Fruit fly (Drosophila melanogaster) whole organism, embryonic: ENCODE data around the gene CG5070.
A peak's percentile ranks its signal among the peaks of the same experiment; 100 is the strongest.

ENCODE experiments used
- CG10979 ChIP-seq: fragments of 200-800 bp; sonication (Bioruptor generic); optimal IDR thresholded peaks from 2 replicates; lab custom pipeline; 2018; ENCODE audit warnings: missing biosample characterization, mild to moderate bottlenecking, missing genetic modification characterization, moderate library complexity
- CG11504 ChIP-seq: fragments of 200-800 bp; sonication (Bioruptor generic); optimal IDR thresholded peaks from 3 replicates; lab custom pipeline; 2019; ENCODE audit warnings: missing biosample characterization, mild to moderate bottlenecking, missing genetic modification characterization, moderate library complexity
- CG12769 ChIP-seq: fragments of 200-800 bp; sonication (Bioruptor generic); optimal IDR thresholded peaks from 2 replicates; lab custom pipeline; 2019; ENCODE audit warnings: missing biosample characterization, mild to moderate bottlenecking, missing genetic modification characterization, moderate library complexity
- CG17568 ChIP-seq: fragments of 200-800 bp; sonication (Bioruptor generic); optimal IDR thresholded peaks from 2 replicates; lab custom pipeline; 2018; ENCODE audit warnings: missing biosample characterization, mild to moderate bottlenecking, missing genetic modification characterization, moderate library complexity
- CG17612 ChIP-seq: fragments of 200-800 bp; sonication (Bioruptor generic); IDR thresholded peaks from 2 replicates; pipeline ENCODE4 v1.3.6; 2022; ENCODE audit warnings: missing biosample characterization, missing genetic modification characterization
- CG1832 ChIP-seq: fragments of 200-800 bp; sonication (Bioruptor generic); optimal IDR thresholded peaks from 2 replicates; lab custom pipeline; 2017; ENCODE audit warnings: missing biosample characterization, mild to moderate bottlenecking, missing genetic modification characterization, inconsistent platforms
- CG18599 ChIP-seq: fragments of 200-800 bp; sonication (Bioruptor generic); optimal IDR thresholded peaks from 3 replicates; lab custom pipeline; 2017; ENCODE audit warnings: missing biosample characterization, missing genetic modification characterization, mild to moderate bottlenecking, moderate library complexity, missing genetic modification reagents
- CG2889 ChIP-seq: fragments of 200-800 bp; sonication (Bioruptor generic); IDR thresholded peaks from 3 replicates; pipeline ENCODE4 v1.3.6; 2022; ENCODE audit warnings: missing biosample characterization, missing genetic modification characterization
- CG30403 ChIP-seq: fragments of 200-800 bp; sonication (Bioruptor generic); optimal IDR thresholded peaks from 3 replicates; lab custom pipeline; 2016; ENCODE audit warnings: missing biosample characterization, missing genetic modification characterization
- CG31224 ChIP-seq: fragments of 200-800 bp; sonication (Bioruptor generic); IDR thresholded peaks from 2 replicates; pipeline ENCODE4 v1.3.6; 2022; ENCODE audit warnings: missing biosample characterization, missing genetic modification characterization
- CG3163 ChIP-seq: fragments of 200-800 bp; sonication (Bioruptor generic); optimal IDR thresholded peaks from 3 replicates; lab custom pipeline; 2016; ENCODE audit warnings: missing biosample characterization, missing genetic modification characterization
- CG43689 ChIP-seq: fragments of 200-800 bp; sonication (Bioruptor generic); IDR thresholded peaks from 2 replicates; pipeline ENCODE4 v1.3.6; 2022; ENCODE audit warnings: missing biosample characterization, missing genetic modification characterization
- CG4617 ChIP-seq: fragments of 200-800 bp; sonication (Bioruptor generic); optimal IDR thresholded peaks from 3 replicates; lab custom pipeline; 2016; ENCODE audit warnings: missing biosample characterization, missing genetic modification characterization, borderline replicate concordance
- CG7839 ChIP-seq: fragments of 200-800 bp; sonication (Bioruptor generic); optimal IDR thresholded peaks from 3 replicates; lab custom pipeline; 2018; ENCODE audit warnings: missing biosample characterization, mild to moderate bottlenecking, missing genetic modification characterization, moderate library complexity
- CG8290 ChIP-seq, 3 experiments: fragments of 200-800 bp; sonication (Bioruptor generic); optimal IDR thresholded peaks; 2 replicates each; lab custom pipeline; 2016 to 2019; ENCODE audit warnings: missing biosample characterization in 3 of 3, missing genetic modification characterization in 3 of 3, mild to moderate bottlenecking in 2 of 3, moderate library complexity in 1 of 3
- CG9817 ChIP-seq: fragments of 200-800 bp; sonication (Bioruptor generic); optimal IDR thresholded peaks from 2 replicates; lab custom pipeline; 2018; ENCODE audit warnings: missing biosample characterization, mild to moderate bottlenecking, missing genetic modification characterization, moderate library complexity
- CTCF ChIP-seq: fragments of 200-800 bp; sonication (Bioruptor generic); optimal IDR thresholded peaks from 2 replicates; lab custom pipeline; 2017; ENCODE audit warnings: missing biosample characterization, mild to moderate bottlenecking, missing genetic modification characterization, moderate library complexity
- Camta ChIP-seq: fragments of 200-800 bp; sonication (Bioruptor generic); optimal IDR thresholded peaks from 2 replicates; lab custom pipeline; 2016; ENCODE audit warnings: missing biosample characterization, missing genetic modification characterization
- Deaf1 ChIP-seq: fragments of 200-800 bp; optimal IDR thresholded peaks from 3 replicates; lab custom pipeline; 2019; ENCODE audit warnings: missing biosample characterization, mild to moderate bottlenecking, missing genetic modification characterization, moderate library complexity
- Dek ChIP-seq: fragments of 200-800 bp; sonication (Bioruptor generic); optimal IDR thresholded peaks from 3 replicates; lab custom pipeline; 2019; ENCODE audit warnings: missing biosample characterization, mild to moderate bottlenecking, missing genetic modification characterization, moderate library complexity
- Dfd ChIP-seq, 2 experiments: fragments of >200 bp; optimal IDR thresholded peaks; 2 replicates each; lab custom pipeline; 2017; ENCODE audit warnings: missing biosample characterization in 2 of 2, missing genetic modification characterization in 2 of 2
- Dip2 ChIP-seq: fragments of 200-800 bp; sonication (Bioruptor generic); IDR thresholded peaks from 2 replicates; pipeline ENCODE4 v1.3.6; 2022; ENCODE audit warnings: missing biosample characterization, missing genetic modification characterization
- Fer1 ChIP-seq: fragments of 200-800 bp; sonication (Bioruptor generic); optimal IDR thresholded peaks from 2 replicates; lab custom pipeline; 2017; ENCODE audit warnings: missing biosample characterization, mild to moderate bottlenecking, missing genetic modification characterization
- HmgD ChIP-seq: fragments of 200-800 bp; sonication (Bioruptor generic); optimal IDR thresholded peaks from 3 replicates; lab custom pipeline; 2016; ENCODE audit warnings: missing biosample characterization, missing genetic modification characterization
- Hr78 ChIP-seq, 2 experiments: fragments of 200-800 bp in 1 of 2; fragments of >200 bp in 1 of 2; sonication (Bioruptor generic) in 1 of 2; optimal IDR thresholded peaks; 2 replicates each; lab custom pipeline; 2017 to 2019; ENCODE audit warnings: missing biosample characterization in 2 of 2, missing genetic modification characterization in 2 of 2, mild to moderate bottlenecking in 1 of 2, moderate library complexity in 1 of 2
- MESR4 ChIP-seq: fragments of 200-800 bp; sonication (Bioruptor generic); optimal IDR thresholded peaks from 2 replicates; lab custom pipeline; 2018; ENCODE audit warnings: missing biosample characterization, mild to moderate bottlenecking, missing genetic modification characterization, moderate library complexity
- NC2β ChIP-seq: fragments of 200-800 bp; sonication (Bioruptor generic); optimal IDR thresholded peaks from 2 replicates; lab custom pipeline; 2016; ENCODE audit warnings: missing biosample characterization, missing genetic modification characterization
- Opbp ChIP-seq: fragments of 200-800 bp; sonication (Bioruptor generic); IDR thresholded peaks from 3 replicates; pipeline ENCODE4 v1.3.6; 2022; ENCODE audit warnings: missing biosample characterization, missing genetic modification characterization; ENCODE audit not compliant: partially characterized antibody
- Tbp ChIP-seq: fragments of >200 bp; optimal IDR thresholded peaks from 2 replicates; lab custom pipeline; 2018; ENCODE audit warnings: missing biosample characterization, missing genetic modification characterization
- Vsx1 ChIP-seq: fragments of 200-800 bp; sonication (Bioruptor generic); optimal IDR thresholded peaks from 2 replicates; lab custom pipeline; 2017; ENCODE audit warnings: missing biosample characterization, mild to moderate bottlenecking, missing genetic modification characterization, missing genetic modification reagents
- YL-1 ChIP-seq: fragments of 200-800 bp; sonication (Bioruptor generic); optimal IDR thresholded peaks from 3 replicates; lab custom pipeline; 2017; ENCODE audit warnings: missing biosample characterization, mild to moderate bottlenecking, missing genetic modification characterization
- ap ChIP-seq: fragments of 200-800 bp; sonication (Bioruptor generic); IDR thresholded peaks from 2 replicates; pipeline ENCODE4 v1.3.6; 2022; ENCODE audit warnings: missing biosample characterization, missing genetic modification characterization
- bsh ChIP-seq, 2 experiments: fragments of 200-800 bp; sonication (Bioruptor generic); optimal IDR thresholded peaks; 2 replicates each; lab custom pipeline; 2017 to 2018; ENCODE audit warnings: mild to moderate bottlenecking in 2 of 2, missing biosample characterization in 2 of 2, missing genetic modification characterization in 2 of 2, moderate library complexity in 1 of 2
- disco-r ChIP-seq: fragments of 200-800 bp; sonication (Bioruptor generic); optimal IDR thresholded peaks from 2 replicates; lab custom pipeline; 2016; ENCODE audit warnings: missing biosample characterization, missing genetic modification characterization
- eyg ChIP-seq: fragments of 200-800 bp; sonication (Bioruptor generic); optimal IDR thresholded peaks from 3 replicates; lab custom pipeline; 2016; ENCODE audit warnings: missing biosample characterization, missing genetic modification characterization
- fd102C ChIP-seq: fragments of 200-800 bp; sonication (Bioruptor generic); optimal IDR thresholded peaks from 2 replicates; lab custom pipeline; 2018; ENCODE audit warnings: missing biosample characterization, mild to moderate bottlenecking, missing genetic modification characterization, moderate library complexity
- fd96Cb ChIP-seq: fragments of 200-800 bp; sonication (Bioruptor generic); optimal IDR thresholded peaks from 2 replicates; lab custom pipeline; 2018; ENCODE audit warnings: missing biosample characterization, mild to moderate bottlenecking, missing genetic modification characterization, moderate library complexity
- fru ChIP-seq: fragments of >200 bp; optimal IDR thresholded peaks from 2 replicates; lab custom pipeline; 2017
- ftz-f1 ChIP-seq: fragments of 200-800 bp; sonication (Bioruptor generic); optimal IDR thresholded peaks from 2 replicates; lab custom pipeline; 2016; ENCODE audit warnings: missing biosample characterization, missing genetic modification characterization
- gcm2 ChIP-seq: fragments of 200-800 bp; sonication (Bioruptor generic); optimal IDR thresholded peaks from 2 replicates; lab custom pipeline; 2016; ENCODE audit warnings: missing biosample characterization, missing genetic modification characterization
- nerfin-1 ChIP-seq: fragments of 200-800 bp; sonication (Bioruptor generic); optimal IDR thresholded peaks from 3 replicates; lab custom pipeline; 2019; ENCODE audit warnings: missing biosample characterization, mild to moderate bottlenecking, missing genetic modification characterization, moderate library complexity
- nerfin-2 ChIP-seq: fragments of 200-800 bp; sonication (Bioruptor generic); IDR thresholded peaks from 2 replicates; pipeline ENCODE4 v1.3.6; 2022; ENCODE audit warnings: missing biosample characterization, missing genetic modification characterization; ENCODE audit not compliant: partially characterized antibody
- pum ChIP-seq: fragments of 200-800 bp; sonication (Bioruptor generic); optimal IDR thresholded peaks from 2 replicates; lab custom pipeline; 2016; ENCODE audit warnings: missing biosample characterization, missing genetic modification characterization
- sens ChIP-seq: fragments of 200-800 bp; sonication (Bioruptor generic); peaks from one replicate; lab custom pipeline; 2016; ENCODE audit warnings: missing biosample characterization, missing genetic modification characterization
- slbo ChIP-seq: fragments of 200-800 bp; sonication (Bioruptor generic); IDR thresholded peaks from 2 replicates; pipeline ENCODE4 v1.3.6; 2022; ENCODE audit warnings: missing biosample characterization, missing genetic modification characterization
- trh ChIP-seq: fragments of 200-800 bp; sonication (Bioruptor generic); optimal IDR thresholded peaks from 2 replicates; lab custom pipeline; 2016; ENCODE audit warnings: missing biosample characterization, missing genetic modification characterization
- tx ChIP-seq: fragments of 200-800 bp; sonication (Bioruptor generic); optimal IDR thresholded peaks from 2 replicates; lab custom pipeline; 2016; ENCODE audit warnings: missing biosample characterization, missing genetic modification characterization
- unc-4 ChIP-seq: fragments of 200-800 bp; sonication (Bioruptor generic); IDR thresholded peaks from 2 replicates; pipeline ENCODE4 v1.3.6; 2022; ENCODE audit warnings: missing biosample characterization, missing genetic modification characterization; ENCODE audit not compliant: partially characterized antibody
- z ChIP-seq: fragments of 200-800 bp; sonication (Bioruptor generic); IDR thresholded peaks from 3 replicates; pipeline ENCODE4 v1.3.6; 2022; ENCODE audit warnings: missing biosample characterization, missing genetic modification characterization
- zfh1 ChIP-seq: fragments of 200-800 bp; sonication (Bioruptor generic); IDR thresholded peaks from 3 replicates; pipeline ENCODE4 v1.3.6; 2022; ENCODE audit warnings: missing biosample characterization, missing genetic modification characterization

Gene CG5070

DNA sequence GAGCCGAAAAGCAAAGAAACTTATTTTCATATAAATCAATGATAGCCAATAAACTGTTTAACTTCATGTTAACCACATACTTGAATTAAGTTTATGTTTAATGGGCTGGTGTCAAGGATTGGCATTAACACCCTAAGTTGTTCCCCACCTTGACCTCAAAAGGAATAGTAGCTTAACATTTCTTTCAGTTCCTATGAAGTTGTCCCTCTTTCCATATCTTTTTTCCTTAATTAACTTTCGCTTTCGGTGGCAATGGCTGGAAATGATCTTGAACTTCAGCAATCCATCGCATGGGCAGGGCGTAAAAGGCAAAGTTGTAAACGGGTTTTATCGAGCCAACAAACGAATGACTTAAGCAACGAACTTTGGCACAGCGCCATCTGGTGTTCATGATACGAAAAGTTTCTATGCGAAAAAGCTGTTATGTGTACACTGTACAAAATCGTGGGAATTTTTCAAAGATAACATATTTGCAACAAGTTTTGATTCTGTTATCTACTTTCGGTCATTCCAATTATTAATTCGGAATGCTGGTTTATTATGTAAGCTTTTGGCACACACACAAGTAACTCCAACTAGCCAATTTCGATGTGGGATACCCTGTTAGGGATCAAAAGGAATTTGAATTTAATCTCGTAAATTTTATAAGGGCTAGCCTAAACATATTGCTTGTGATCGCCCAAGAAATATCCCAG, 26.7 kb downstream of the CG5070 start (continued):
- peak; percentile 44 for TF ChIP-seq NC2β (GFP tag; lab: Kevin White, UChicago)
- TF ChIP-seq CG4617 (GFP tag; lab: Kevin White, UChicago) = no peak
- TF ChIP-seq CG31224 (GFP tag; lab: Robert Waterston, UW) = no peak
- TF ChIP-seq ap (GFP tag; lab: Robert Waterston, UW) = no peak
- no peak for TF ChIP-seq nerfin-2 (GFP tag; lab: Robert Waterston, UW)
- TF ChIP-seq CTCF = peak; percentile 90
- TF ChIP-seq Deaf1 = no peak
- TF ChIP-seq tx (GFP tag; lab: Kevin White, UChicago) = no peak
- no peak for TF ChIP-seq eyg (GFP tag; lab: Kevin White, UChicago)
- TF ChIP-seq Dfd (GFP tag; optimal IDR thresholded peaks at IDR 0.05; lab: Kevin White, UChicago) = no peak
- peak; percentile 37 for TF ChIP-seq CG7839 (tag; lab: Kevin White, UChicago)
- peak; percentile 25 for TF ChIP-seq CG12769 (tag; lab: Kevin White, UChicago)
- no peak for TF ChIP-seq CG17612 (GFP tag; lab: Robert Waterston, UW)
- TF ChIP-seq fd102C (GFP tag; lab: Kevin White, UChicago) = no peak
- TF ChIP-seq z (GFP tag; lab: Robert Waterston, UW) = no peak
- TF ChIP-seq MESR4 (GFP tag; lab: Kevin White, UChicago) = no peak
- TF ChIP-seq CG30403 (GFP tag; lab: Kevin White, UChicago) = peak; percentile 30
- TF ChIP-seq slbo (GFP tag; lab: Robert Waterston, UW) = no peak; the same call in 1 of the 2 replicates
- no peak for TF ChIP-seq CG2889 (GFP tag; lab: Robert Waterston, UW)
- TF ChIP-seq fd96Cb (tag; lab: Kevin White, UChicago) = no peak
- peak in 1 of 2 experiments; percentile 35 for TF ChIP-seq bsh (GFP tag; optimal IDR thresholded peaks at IDR 0.05; lab: Kevin White, UChicago)
- TF ChIP-seq CG9817 (tag; lab: Kevin White, UChicago) = peak; percentile 23
- no peak for TF ChIP-seq unc-4
- no peak for TF ChIP-seq ftz-f1
- TF ChIP-seq sens (GFP tag; lab: Kevin White, UChicago) = peak; percentile 76
- no peak for TF ChIP-seq CG1832 (GFP tag; lab: Kevin White, UChicago)
- TF ChIP-seq CG18599 (GFP tag; lab: Kevin White, UChicago) = no peak
- TF ChIP-seq trh (GFP tag; lab: Kevin White, UChicago) = no peak
- no peak for TF ChIP-seq CG10979
- no peak for TF ChIP-seq Dek (tag; lab: Kevin White, UChicago)
- peak; percentile 17 for TF ChIP-seq pum
- peak; percentile 33 for TF ChIP-seq CG11504
- no peak for TF ChIP-seq CG17568 (GFP tag; lab: Kevin White, UChicago)
- peak in 1 of 2 experiments; percentile 49 for TF ChIP-seq Hr78 (GFP tag; optimal IDR thresholded peaks at IDR 0.05; lab: Kevin White, UChicago)
- TF ChIP-seq Camta (GFP tag; lab: Kevin White, UChicago) = peak; percentile 25
- TF ChIP-seq Tbp = no peak
- TF ChIP-seq CG43689 (GFP tag; lab: Robert Waterston, UW) = no peak
- no peak for TF ChIP-seq YL-1 (GFP tag; lab: Kevin White, UChicago)
- TF ChIP-seq gcm2 = no peak
- no peak for TF ChIP-seq nerfin-1
- peak; percentile 80 for TF ChIP-seq Dip2 (GFP tag; lab: Robert Waterston, UW)
- TF ChIP-seq zfh1 (GFP tag; lab: Robert Waterston, UW) = no peak
- no peak for TF ChIP-seq HmgD (GFP tag; lab: Kevin White, UChicago)
- TF ChIP-seq CG8290 (GFP tag; optimal IDR thresholded peaks at IDR 0.05; lab: Kevin White, UChicago) = no peak
- peak in 1 of 2 experiments; percentile 39 for TF ChIP-seq CG8290 (tag; optimal IDR thresholded peaks at IDR 0.05; lab: Kevin White, UChicago)
- no peak for TF ChIP-seq CG3163 (GFP tag; lab: Kevin White, UChicago)
- TF ChIP-seq Fer1 (GFP tag; lab: Kevin White, UChicago) = no peak
- no peak for TF ChIP-seq disco-r
- peak; percentile 3 for TF ChIP-seq Vsx1
- TF ChIP-seq fru (lab: Kevin White, UChicago) = no peak
- no peak for TF ChIP-seq Opbp (GFP tag; lab: Robert Waterston, UW)
